Worm (Caenorhabditis elegans) whole organism, late embryonic: ENCODE measurements around the gene M01F1.8.
"Not testable (repeated sequence)": the region's sequence is repeated elsewhere in the genome, so short reads cannot be mapped to it uniquely, and the experiment has no call there.

ENCODE experiments used
- C08G9.2 ChIP-seq: sonication (generic microtip); optimal IDR thresholded peaks from 2 replicates; lab custom pipeline; 2016; ENCODE audit warnings: mild to moderate bottlenecking, missing genetic modification characterization, moderate library complexity, missing compliant biosample characterization
- C38D4.7 ChIP-seq: fragments of 200-800 bp; sonication (Bioruptor generic); optimal IDR thresholded peaks from 2 replicates; lab custom pipeline; 2018; ENCODE audit warnings: mild to moderate bottlenecking, missing genetic modification characterization, moderate library complexity, missing compliant biosample characterization
- K09A11.1 ChIP-seq: sonication (generic microtip); optimal IDR thresholded peaks from 2 replicates; lab custom pipeline; 2017; ENCODE audit warnings: antibody characterized with exemption, mild to moderate bottlenecking, missing genetic modification characterization, missing compliant biosample characterization; ENCODE audit not compliant: insufficient read depth
- Y22D7AL.16 ChIP-seq: sonication (generic microtip); optimal IDR thresholded peaks from 2 replicates; lab custom pipeline; 2016; ENCODE audit warnings: missing genetic modification characterization, missing compliant biosample characterization
- ceh-14 ChIP-seq: sonication (generic microtip); optimal IDR thresholded peaks from 2 replicates; lab custom pipeline; 2016; ENCODE audit warnings: missing genotype, missing genetic modification characterization, missing compliant biosample characterization
- ceh-18 ChIP-seq: sonication (generic microtip); optimal IDR thresholded peaks from 2 replicates; lab custom pipeline; 2016; ENCODE audit warnings: missing genetic modification characterization, missing compliant biosample characterization
- ceh-19 ChIP-seq: fragments of 200-800 bp; sonication (Bioruptor generic); optimal IDR thresholded peaks from 2 replicates; lab custom pipeline; 2018; ENCODE audit warnings: mild to moderate bottlenecking, missing genetic modification characterization, missing compliant biosample characterization
- ceh-2 ChIP-seq: sonication (generic microtip); optimal IDR thresholded peaks from 2 replicates; lab custom pipeline; 2016; ENCODE audit warnings: missing genotype, missing genetic modification characterization, missing compliant biosample characterization
- ceh-30 ChIP-seq: fragments of 150-350 bp; optimal IDR thresholded peaks from 2 replicates; lab custom pipeline; 2014; ENCODE audit warnings: missing biosample characterization, missing genetic modification characterization
- ceh-34 ChIP-seq: sonication (generic microtip); optimal IDR thresholded peaks from 2 replicates; lab custom pipeline; 2016; ENCODE audit warnings: mild to moderate bottlenecking, missing genetic modification characterization, missing compliant biosample characterization
- ceh-48 ChIP-seq: sonication (generic microtip); optimal IDR thresholded peaks from 2 replicates; lab custom pipeline; 2016; ENCODE audit warnings: missing genetic modification characterization, inconsistent platforms, missing compliant biosample characterization
- ceh-9 ChIP-seq: sonication (generic microtip); optimal IDR thresholded peaks from 2 replicates; lab custom pipeline; 2016; ENCODE audit warnings: mild to moderate bottlenecking, missing genetic modification characterization, inconsistent platforms, missing compliant biosample characterization
- dmd-4 ChIP-seq: sonication (generic microtip); optimal IDR thresholded peaks from 2 replicates; lab custom pipeline; 2016; ENCODE audit warnings: borderline replicate concordance, missing genetic modification characterization, missing compliant biosample characterization
- elt-2 ChIP-seq: sonication (generic microtip); optimal IDR thresholded peaks from 2 replicates; lab custom pipeline; 2016; ENCODE audit warnings: missing genetic modification reagents, missing genetic modification characterization, missing compliant biosample characterization
- elt-4 ChIP-seq: sonication (generic microtip); optimal IDR thresholded peaks from 2 replicates; lab custom pipeline; 2016; ENCODE audit warnings: missing genetic modification characterization, missing compliant biosample characterization
- fax-1 ChIP-seq: sonication (generic microtip); optimal IDR thresholded peaks from 2 replicates; lab custom pipeline; 2016; ENCODE audit warnings: missing genotype, missing genetic modification characterization, missing compliant biosample characterization
- fkh-10 ChIP-seq: fragments of 150-350 bp; optimal IDR thresholded peaks from 2 replicates; lab custom pipeline; 2014; ENCODE audit warnings: missing biosample characterization, missing genetic modification reagents, missing genetic modification characterization
- gmeb-2 ChIP-seq: sonication (generic microtip); optimal IDR thresholded peaks from 2 replicates; lab custom pipeline; 2016; ENCODE audit warnings: missing genetic modification characterization, inconsistent platforms, missing compliant biosample characterization
- hlh-13 ChIP-seq: fragments of 200-800 bp; sonication (Bioruptor generic); optimal IDR thresholded peaks from 2 replicates; lab custom pipeline; 2018; ENCODE audit warnings: mild to moderate bottlenecking, missing genetic modification characterization, missing compliant biosample characterization
- hlh-15 ChIP-seq: sonication (generic microtip); optimal IDR thresholded peaks from 2 replicates; lab custom pipeline; 2016; ENCODE audit warnings: missing genetic modification characterization, missing compliant biosample characterization
- hlh-30 ChIP-seq: sonication (generic microtip); optimal IDR thresholded peaks from 2 replicates; lab custom pipeline; 2017; ENCODE audit warnings: antibody characterized with exemption, missing genetic modification characterization, missing compliant biosample characterization; ENCODE audit not compliant: insufficient read depth
- hlh-6 ChIP-seq: sonication (generic microtip); optimal IDR thresholded peaks from 2 replicates; lab custom pipeline; 2016; ENCODE audit warnings: missing genotype, missing genetic modification characterization, missing compliant biosample characterization
- lim-6 ChIP-seq: sonication (generic microtip); optimal IDR thresholded peaks from 2 replicates; lab custom pipeline; 2016; ENCODE audit warnings: missing genetic modification characterization, missing compliant biosample characterization
- lin-11 ChIP-seq: fragments of 200-800 bp; sonication (Bioruptor generic); optimal IDR thresholded peaks from 2 replicates; lab custom pipeline; 2018; ENCODE audit warnings: mild to moderate bottlenecking, missing genetic modification characterization, missing compliant biosample characterization
- madf-2 ChIP-seq: sonication (generic microtip); optimal IDR thresholded peaks from 2 replicates; lab custom pipeline; 2017; ENCODE audit warnings: missing genetic modification characterization, missing compliant biosample characterization
- mec-3 ChIP-seq: sonication (generic microtip); optimal IDR thresholded peaks from 2 replicates; lab custom pipeline; 2016; ENCODE audit warnings: borderline replicate concordance, missing genetic modification characterization, missing compliant biosample characterization
- nhr-11 ChIP-seq: fragments of 150-350 bp; optimal IDR thresholded peaks from 2 replicates; lab custom pipeline; 2014; ENCODE audit warnings: missing biosample characterization, missing genetic modification characterization
- npax-4 ChIP-seq: sonication (generic microtip); optimal IDR thresholded peaks from 2 replicates; lab custom pipeline; 2016; ENCODE audit warnings: missing genetic modification characterization, missing compliant biosample characterization
- odd-2 ChIP-seq: sonication (generic microtip); optimal IDR thresholded peaks from 2 replicates; lab custom pipeline; 2017; ENCODE audit warnings: antibody characterized with exemption, mild to moderate bottlenecking, missing genetic modification characterization, missing compliant biosample characterization
- pag-3 ChIP-seq: sonication (generic microtip); optimal IDR thresholded peaks from 2 replicates; lab custom pipeline; 2016; ENCODE audit warnings: missing compliant biosample characterization, missing genetic modification characterization, borderline replicate concordance
- pat-9 ChIP-seq: fragments of 200-800 bp; sonication (Bioruptor generic); optimal IDR thresholded peaks from 2 replicates; lab custom pipeline; 2018; ENCODE audit warnings: mild to moderate bottlenecking, missing genetic modification characterization, moderate library complexity, missing compliant biosample characterization
- pros-1 ChIP-seq: fragments of 150-350 bp; optimal IDR thresholded peaks from 2 replicates; lab custom pipeline; 2014; ENCODE audit warnings: missing biosample characterization, missing genetic modification reagents, missing genetic modification characterization
- ref-2 ChIP-seq: sonication (generic microtip); optimal IDR thresholded peaks from 2 replicates; lab custom pipeline; 2016; ENCODE audit warnings: missing genetic modification characterization, missing compliant biosample characterization
- sdc-2 ChIP-seq: sonication (generic microtip); optimal IDR thresholded peaks from 2 replicates; lab custom pipeline; 2016; ENCODE audit warnings: missing genotype, missing genetic modification characterization, missing compliant biosample characterization
- sox-2 ChIP-seq: fragments of 200-800 bp; sonication (Bioruptor generic); IDR thresholded peaks from 2 replicates; pipeline ENCODE4 v1.3.6; 2022; ENCODE audit warnings: missing genetic modification reagents, missing genetic modification characterization, missing compliant biosample characterization
- tbx-2 ChIP-seq: sonication (generic microtip); optimal IDR thresholded peaks from 2 replicates; lab custom pipeline; 2016; ENCODE audit warnings: missing genetic modification characterization, missing compliant biosample characterization
- tbx-7 ChIP-seq: sonication (generic microtip); optimal IDR thresholded peaks from 2 replicates; lab custom pipeline; 2016; ENCODE audit warnings: missing genotype, missing genetic modification characterization, missing compliant biosample characterization
- unc-55 ChIP-seq: sonication (generic microtip); optimal IDR thresholded peaks from 2 replicates; lab custom pipeline; 2017; ENCODE audit warnings: missing biosample characterization, missing genetic modification reagents, missing genetic modification characterization
- zip-5 ChIP-seq: sonication (generic microtip); optimal IDR thresholded peaks from 2 replicates; lab custom pipeline; 2016; ENCODE audit warnings: missing genetic modification characterization, missing compliant biosample characterization
- ztf-16 ChIP-seq: sonication (generic microtip); optimal IDR thresholded peaks from 2 replicates; lab custom pipeline; 2017; ENCODE audit warnings: missing genetic modification characterization, missing compliant biosample characterization

The M01F1.8 gene

DNA sequence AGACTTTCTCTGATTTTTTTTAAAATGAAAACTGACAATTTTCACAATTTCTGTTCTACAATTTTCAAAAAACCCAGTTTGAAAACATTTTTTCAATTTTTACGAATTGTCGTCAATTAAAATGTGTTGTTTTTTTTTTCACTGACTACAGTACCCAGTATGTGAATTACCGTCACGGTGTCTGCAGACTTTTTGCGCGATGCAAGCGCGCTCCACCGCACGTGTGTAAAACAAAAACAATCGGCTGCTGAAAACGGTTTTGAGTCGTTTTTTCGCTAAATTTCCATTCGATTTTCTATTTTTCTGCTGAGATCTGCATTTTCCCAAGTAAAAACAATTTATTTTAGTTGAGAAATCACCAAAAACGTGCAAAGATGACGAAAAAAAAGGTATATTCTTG is 46.1 kb downstream of the M01F1.8 start (continued):
- peak; percentile 64 for TF ChIP-seq tbx-2 (tag; lab: Kevin White, UChicago)
- TF ChIP-seq tbx-7 = no peak
- peak; percentile 83 for TF ChIP-seq ceh-18
- TF ChIP-seq zip-5 (tag; lab: Kevin White, UChicago) = no peak
- peak; percentile 52 for TF ChIP-seq C08G9.2 (tag; lab: Kevin White, UChicago)
- TF ChIP-seq pat-9 (tag; lab: Kevin White, UChicago) = no peak
- no peak for TF ChIP-seq hlh-6
- peak; percentile 52 for TF ChIP-seq ztf-16 (tag; lab: Kevin White, UChicago)
- no peak for TF ChIP-seq gmeb-2 (tag; lab: Kevin White, UChicago)
- TF ChIP-seq hlh-30 (tag; lab: Kevin White, UChicago) = peak; percentile 50
- peak; percentile 11 for TF ChIP-seq fax-1 (tag; lab: Kevin White, UChicago)
- peak; percentile 12; the same call in 1 of the 2 replicates for TF ChIP-seq sox-2
- TF ChIP-seq C38D4.7 (GFP tag; lab: Kevin White, UChicago) = no peak
- TF ChIP-seq Y22D7AL.16 = no peak
- TF ChIP-seq sdc-2 (tag; lab: Kevin White, UChicago) = no peak
- TF ChIP-seq fkh-10 (GFP tag; lab: Kevin White, UChicago) = no peak
- no peak for TF ChIP-seq dmd-4
- no peak for TF ChIP-seq ceh-2
- TF ChIP-seq odd-2 (tag; lab: Kevin White, UChicago) = no peak
- TF ChIP-seq elt-4 = no peak
- TF ChIP-seq hlh-13 (GFP tag; lab: Kevin White, UChicago) = no peak
- peak; percentile 50 for TF ChIP-seq unc-55 (GFP tag; lab: Kevin White, UChicago)
- no peak for TF ChIP-seq pag-3 (tag; lab: Kevin White, UChicago)
- peak; percentile 68 for TF ChIP-seq elt-2 (tag; lab: Kevin White, UChicago)
- TF ChIP-seq nhr-11 = no peak
- peak; percentile 53 for TF ChIP-seq ceh-30
- no peak for TF ChIP-seq lin-11
- TF ChIP-seq ceh-14 = peak; percentile 79
- no peak for TF ChIP-seq ceh-19
- peak; percentile 44 for TF ChIP-seq K09A11.1 (tag; lab: Kevin White, UChicago)
- peak; percentile 78 for TF ChIP-seq ceh-34 (tag; lab: Kevin White, UChicago)
- TF ChIP-seq mec-3 (tag; lab: Kevin White, UChicago) = no peak

DNA sequence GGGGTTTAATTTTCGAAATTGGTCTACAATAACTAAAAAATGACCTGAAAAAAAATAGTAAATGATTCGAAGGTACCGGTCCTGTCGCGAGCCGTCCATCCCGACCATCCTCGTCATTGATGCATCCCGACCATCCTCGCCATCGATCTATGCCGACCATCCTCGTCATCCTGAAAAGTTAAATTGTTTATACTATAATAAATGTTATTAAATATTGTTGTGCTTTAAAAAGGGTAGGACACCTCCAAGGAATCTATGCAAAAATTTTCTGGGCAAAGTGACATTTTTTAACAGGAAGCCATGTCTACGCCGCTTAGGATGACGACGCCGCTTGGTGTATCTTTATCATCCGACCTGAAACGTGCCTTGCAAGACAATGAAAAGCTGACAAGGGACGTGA is 48.3 kb downstream of the M01F1.8 start, which contains the start of gene C34C12.1:
C34C12.1 (plus strand) TSS at position 301 of the 400 bp plus-strand sequence.
- TF ChIP-seq C38D4.7 (GFP tag; lab: Kevin White, UChicago); madf-2 (tag; lab: Kevin White, UChicago); Y22D7AL.16: not testable (repeated sequence)

DNA sequence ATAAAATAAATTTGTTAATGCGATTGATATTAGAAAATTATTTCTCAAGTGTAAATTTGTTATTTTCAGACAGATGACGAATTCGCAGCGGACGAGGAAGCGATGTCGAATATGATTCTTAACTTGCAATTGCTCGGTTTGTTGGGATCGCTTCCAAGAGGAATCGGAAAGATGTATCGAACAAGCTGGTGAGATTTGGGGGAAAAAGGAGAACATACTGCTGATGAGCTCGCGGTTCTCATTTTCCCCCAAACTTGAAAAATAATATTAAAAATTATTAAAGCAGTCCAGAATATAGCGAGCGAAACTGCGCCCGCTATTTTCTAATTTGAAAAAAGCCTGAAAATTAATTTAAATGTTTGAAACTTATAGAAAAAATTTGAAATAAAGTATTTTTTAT is 48.9 kb downstream of the M01F1.8 start, which contains the start of gene C34C12.2:
C34C12.2 (plus strand) TSS at position 301 of the 400 bp plus-strand sequence.
- not testable (repeated sequence) for TF ChIP-seq ceh-19; ceh-34 (tag; lab: Kevin White, UChicago); elt-2 (tag; lab: Kevin White, UChicago)

DNA sequence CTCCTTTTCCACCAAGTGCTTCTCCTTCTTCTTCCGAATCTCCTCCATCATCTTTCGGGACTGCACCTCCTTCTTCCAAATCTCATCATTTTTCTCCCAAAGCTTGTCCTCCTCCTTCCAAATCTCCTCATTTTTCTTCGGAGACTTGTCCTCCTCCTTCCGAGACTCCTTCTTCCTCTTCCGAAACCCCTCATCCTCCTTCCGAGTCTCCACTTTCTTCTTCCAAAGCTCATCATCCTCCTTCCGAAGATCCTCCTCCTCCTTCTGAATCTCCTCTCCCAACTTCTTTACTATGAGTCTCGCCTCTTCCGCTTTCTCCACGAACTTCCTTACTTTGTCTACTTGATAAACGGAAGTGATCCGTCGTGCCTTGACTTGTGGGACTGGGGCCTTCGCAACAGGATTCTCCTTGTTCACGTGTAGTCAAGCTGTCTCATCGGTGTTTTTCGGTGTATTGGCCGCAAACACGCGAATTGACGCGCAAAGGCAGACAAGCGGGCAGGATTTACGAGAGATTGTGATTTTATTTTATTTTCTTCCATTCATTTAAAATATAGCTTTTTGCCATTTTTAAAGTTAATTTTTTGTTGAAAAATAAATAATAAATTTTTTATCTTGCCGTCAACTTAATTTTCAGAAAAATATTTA is 49.7 kb downstream of the M01F1.8 start, which contains the start of the genes K01A11.3 and C34C12.12:
K01A11.3 (minus strand) TSS at position 51 of the 648 bp plus-strand sequence.
C34C12.12 (plus strand) TSS at position 632 of the 648 bp plus-strand sequence.
- TF ChIP-seq hlh-15 (tag; lab: Kevin White, UChicago) (no peak), C38D4.7 (GFP tag; lab: Kevin White, UChicago) (no peak), npax-4 (tag; lab: Kevin White, UChicago) (no peak), lim-6 (tag; lab: Kevin White, UChicago) (no peak), hlh-30 (tag; lab: Kevin White, UChicago) (no peak), ceh-48 (tag; lab: Kevin White, UChicago) (no peak), tbx-7 (no peak), ceh-9 (tag; lab: Kevin White, UChicago) (no peak), ztf-16 (tag; lab: Kevin White, UChicago) (no peak), pros-1 (no peak), ref-2 (tag; lab: Kevin White, UChicago) (no peak), K09A11.1 (tag; lab: Kevin White, UChicago) (no peak)
